Worm (Caenorhabditis elegans) whole organism, midembryonic: ENCODE results near the gene F41H8.2.
"Not testable (repeated sequence)": the region's sequence is repeated elsewhere in the genome, so short reads cannot be mapped to it uniquely, and the experiment has no call there.

Experiments used
- flt-1 ChIP-seq: fragments of 200-800 bp; sonication (Bioruptor generic); IDR thresholded peaks from 2 replicates; pipeline ENCODE4 v1.3.6; 2022; ENCODE audit warnings: missing genetic modification characterization, missing compliant biosample characterization
- med-1 ChIP-seq: sonication (generic microtip); optimal IDR thresholded peaks from 2 replicates; lab custom pipeline; 2017; ENCODE audit warnings: missing genetic modification characterization, mild to moderate bottlenecking, missing compliant biosample characterization, antibody characterized with exemption, missing genetic modification reagents; ENCODE audit not compliant: insufficient read depth
- tab-1 ChIP-seq: fragments of 200-800 bp; sonication (Bioruptor generic); IDR thresholded peaks from 2 replicates; pipeline ENCODE4 v1.3.6; 2022; ENCODE audit warnings: missing genetic modification characterization, missing compliant biosample characterization

- not testable (repeated sequence) for TF ChIP-seq flt-1 (GFP tag; lab: Robert Waterston, UW); med-1 (GFP tag; lab: Kevin White, UChicago); tab-1 (GFP tag; lab: Robert Waterston, UW)
Measured at ce11 chrV:838984-839471, 12.8 kb downstream of the F41H8.2 start, which contains the start of the genes K09C6.7 and K09C6.10.
